Fruit fly (Drosophila melanogaster): ENCODE results near the gene ru.
"Not testable (repeated sequence)": the region's sequence is repeated elsewhere in the genome, so short reads cannot be mapped to it uniquely, and the experiment has no call there.

The ru gene

dm6 chr3L:1390410-1390809 lies 20.0 kb downstream of the ru start:
- no peak for TF ChIP-seq bab1 (GFP tag; optimal IDR thresholded peaks at IDR 0.05)
- TF ChIP-seq kay (GFP tag; ENCODE audit: borderline replicate concordance): no peak
- no peak for TF ChIP-seq CG12768 (GFP tag; optimal IDR thresholded peaks at IDR 0.05)
- no peak for TF ChIP-seq CG1620 (GFP tag; optimal IDR thresholded peaks at IDR 0.05)
- TF ChIP-seq Crg-1 (GFP tag; optimal IDR thresholded peaks at IDR 0.05): no peak
- TF ChIP-seq toe (GFP tag; optimal IDR thresholded peaks at IDR 0.05): no peak
- TF ChIP-seq CG7101 (tag; optimal IDR thresholded peaks at IDR 0.05): no peak
- TF ChIP-seq Hr96 (GFP tag; optimal IDR thresholded peaks at IDR 0.05): no peak
- no peak for TF ChIP-seq ovo (GFP tag; optimal IDR thresholded peaks at IDR 0.05)
- no peak for TF ChIP-seq CG7045 (GFP tag; optimal IDR thresholded peaks at IDR 0.05)
- TF ChIP-seq CG11617 (GFP tag; optimal IDR thresholded peaks at IDR 0.05): no peak
- no peak for TF ChIP-seq CG14711 (tag; optimal IDR thresholded peaks at IDR 0.05)
- no peak for TF ChIP-seq cnc (optimal IDR thresholded peaks at IDR 0.05)
- TF ChIP-seq Clk (GFP tag; optimal IDR thresholded peaks at IDR 0.05): no peak

dm6 chr3L:1391993-1392952 lies 21.8 kb downstream of the ru start:
- TF ChIP-seq CG1620 (GFP tag; optimal IDR thresholded peaks at IDR 0.05) (no peak), Mnt (GFP tag; optimal IDR thresholded peaks at IDR 0.05) (no peak), CG7101 (tag; optimal IDR thresholded peaks at IDR 0.05) (no peak), ovo (GFP tag; optimal IDR thresholded peaks at IDR 0.05) (no peak), tj (GFP tag; optimal IDR thresholded peaks at IDR 0.05) (no peak), bab1 (GFP tag; optimal IDR thresholded peaks at IDR 0.05) (no peak), Hr96 (GFP tag; optimal IDR thresholded peaks at IDR 0.05) (no peak), Clk (GFP tag; optimal IDR thresholded peaks at IDR 0.05) (no peak), kay (GFP tag; ENCODE audit: borderline replicate concordance) (no peak), toe (GFP tag; optimal IDR thresholded peaks at IDR 0.05) (no peak), CG33017 (tag; optimal IDR thresholded peaks at IDR 0.05) (no peak)

dm6 chr3L:1394463-1394862 lies 24.0 kb downstream of the ru start:
- TF ChIP-seq tj (GFP tag; optimal IDR thresholded peaks at IDR 0.05) (no peak), CG14711 (tag; optimal IDR thresholded peaks at IDR 0.05) (no peak), Mnt (GFP tag; optimal IDR thresholded peaks at IDR 0.05) (no peak), kay (GFP tag; ENCODE audit: borderline replicate concordance) (no peak), Hr96 (GFP tag; optimal IDR thresholded peaks at IDR 0.05) (no peak), CG5204 (GFP tag; optimal IDR thresholded peaks at IDR 0.05) (no peak), CG1620 (GFP tag; optimal IDR thresholded peaks at IDR 0.05) (no peak), cnc (optimal IDR thresholded peaks at IDR 0.05) (no peak), cic (GFP tag; optimal IDR thresholded peaks at IDR 0.05) (no peak)

- not testable (repeated sequence) for TF ChIP-seq cic, CG12768, toe (GFP tag; optimal IDR thresholded peaks at IDR 0.05)
Measured at dm6 chr3L:1398286-1398685, 27.9 kb downstream of the ru start, which contains the start of gene CG32320. TSS of gene CG32320 (plus strand) at chr3L:1398586.

dm6 chr3L:1401364-1401978 lies 31.0 kb downstream of the ru start:
- no peak for TF ChIP-seq CG7101 (tag; optimal IDR thresholded peaks at IDR 0.05)
- no peak for TF ChIP-seq CG11617 (GFP tag; optimal IDR thresholded peaks at IDR 0.05)
- TF ChIP-seq kay (GFP tag; ENCODE audit: borderline replicate concordance): peak; percentile 58
- no peak for TF ChIP-seq cnc (optimal IDR thresholded peaks at IDR 0.05)
- TF ChIP-seq ovo (GFP tag; optimal IDR thresholded peaks at IDR 0.05): no peak
- no peak for TF ChIP-seq Clk (GFP tag; optimal IDR thresholded peaks at IDR 0.05)
- no peak for TF ChIP-seq pad (GFP tag; optimal IDR thresholded peaks at IDR 0.05)
- no peak for TF ChIP-seq tj (GFP tag; optimal IDR thresholded peaks at IDR 0.05)
- TF ChIP-seq CG5204 (GFP tag; optimal IDR thresholded peaks at IDR 0.05): no peak
- no peak for TF ChIP-seq CG14711 (tag; optimal IDR thresholded peaks at IDR 0.05)
- TF ChIP-seq Hr96 (GFP tag; optimal IDR thresholded peaks at IDR 0.05): no peak
- TF ChIP-seq bab1 (GFP tag; optimal IDR thresholded peaks at IDR 0.05): peak; percentile 18
- TF ChIP-seq CG33017 (tag; optimal IDR thresholded peaks at IDR 0.05): no peak
- no peak for TF ChIP-seq toe (GFP tag; optimal IDR thresholded peaks at IDR 0.05)

- no peak for TF ChIP-seq tj (GFP tag; optimal IDR thresholded peaks at IDR 0.05)
- no peak for TF ChIP-seq CG33017 (tag; optimal IDR thresholded peaks at IDR 0.05)
- TF ChIP-seq Clk (GFP tag; optimal IDR thresholded peaks at IDR 0.05): no peak
- no peak for TF ChIP-seq ovo (GFP tag; optimal IDR thresholded peaks at IDR 0.05)
- no peak for TF ChIP-seq bab1 (GFP tag; optimal IDR thresholded peaks at IDR 0.05)
- no peak for TF ChIP-seq CG7045 (GFP tag; optimal IDR thresholded peaks at IDR 0.05)
- no peak for TF ChIP-seq CG7101 (tag; optimal IDR thresholded peaks at IDR 0.05)
- no peak for TF ChIP-seq CG1620 (GFP tag; optimal IDR thresholded peaks at IDR 0.05)
- no peak for TF ChIP-seq Crg-1 (GFP tag; optimal IDR thresholded peaks at IDR 0.05)
- no peak for TF ChIP-seq kay (GFP tag; ENCODE audit: borderline replicate concordance)
- no peak for TF ChIP-seq cnc (optimal IDR thresholded peaks at IDR 0.05)
- no peak for TF ChIP-seq pad (GFP tag; optimal IDR thresholded peaks at IDR 0.05)
- no peak for TF ChIP-seq Mnt (GFP tag; optimal IDR thresholded peaks at IDR 0.05)
Measured at dm6 chr3L:1402152-1402551, 31.7 kb downstream of the ru start.

Data from whole organism, adult.